Worm (Caenorhabditis elegans) whole organism, L4 larva: Measurements from ENCODE around the gene cut-5.

Source experiments
- F37D6.2 ChIP-seq: sonication (generic microtip); optimal IDR thresholded peaks from 2 replicates; lab custom pipeline; 2016; ENCODE audit warnings: mild to moderate bottlenecking, missing genetic modification characterization, missing compliant biosample characterization
- F44E2.7 ChIP-seq: fragments of 200-800 bp; sonication (Bioruptor generic); IDR thresholded peaks from 2 replicates; pipeline ENCODE4 v2.1.2; 2022; ENCODE audit warnings: missing genetic modification characterization, missing compliant biosample characterization
- F49E8.2 ChIP-seq: sonication (generic microtip); optimal IDR thresholded peaks from 2 replicates; lab custom pipeline; 2016; ENCODE audit warnings: missing compliant biosample characterization, mild to moderate bottlenecking, missing genetic modification characterization, borderline replicate concordance
- R02D3.7 ChIP-seq: fragments of 150-350 bp; sonication (generic microtip); optimal IDR thresholded peaks from 3 replicates; lab custom pipeline; 2014; ENCODE audit warnings: missing biosample characterization, missing genetic modification characterization
- T20F7.1 ChIP-seq: fragments of 200-800 bp; sonication (Bioruptor generic); optimal IDR thresholded peaks from 2 replicates; lab custom pipeline; 2018; ENCODE audit warnings: mild to moderate bottlenecking, missing genetic modification characterization, missing compliant biosample characterization
- Y105C5A.15 ChIP-seq: fragments of 200-800 bp; sonication (Bioruptor generic); IDR thresholded peaks from 2 replicates; pipeline ENCODE4 v1.3.6; 2022; ENCODE audit warnings: missing genetic modification characterization, missing compliant biosample characterization
- ZK546.5 ChIP-seq, 2 experiments: sonication (generic microtip); optimal IDR thresholded peaks; 2 replicates each; lab custom pipeline; 2017; ENCODE audit warnings: missing biosample characterization in 2 of 2, missing genetic modification characterization in 2 of 2
- aha-1 ChIP-seq: fragments of 150-350 bp; peaks from one replicate; lab custom pipeline; 2014; ENCODE audit warnings: missing biosample characterization, missing genetic modification characterization
- ceh-20 ChIP-seq: fragments of 200-800 bp; sonication (Bioruptor generic); IDR thresholded peaks from 2 replicates; pipeline ENCODE4 v1.3.6; 2022; ENCODE audit warnings: missing genetic modification reagents, missing genetic modification characterization, missing compliant biosample characterization
- ceh-28 ChIP-seq: fragments of 150-350 bp; optimal IDR thresholded peaks from 2 replicates; lab custom pipeline; 2014; ENCODE audit warnings: missing biosample characterization, missing genetic modification reagents, missing genetic modification characterization
- ces-1 ChIP-seq: fragments of 150-350 bp; sonication (generic microtip); optimal IDR thresholded peaks from 4 replicates; lab custom pipeline; 2014; ENCODE audit warnings: missing biosample characterization, missing genetic modification reagents, missing genetic modification characterization
- cey-2 ChIP-seq: sonication (generic microtip); optimal IDR thresholded peaks from 3 replicates; lab custom pipeline; 2017; ENCODE audit warnings: missing genetic modification characterization, mild to moderate bottlenecking, missing compliant biosample characterization, antibody characterized with exemption, borderline replicate concordance; ENCODE audit not compliant: insufficient read depth
- daf-16 ChIP-seq, 3 experiments: sonication (generic microtip); optimal IDR thresholded peaks; 2 replicates each; lab custom pipeline; 2016 to 2017; ENCODE audit warnings: missing genetic modification characterization in 3 of 3, missing genetic modification reagents in 3 of 3, mild to moderate bottlenecking in 2 of 3, missing compliant biosample characterization in 2 of 3, missing biosample characterization in 1 of 3, moderate library complexity in 1 of 3
- daf-8 ChIP-seq: fragments of 200-800 bp; sonication (Bioruptor generic); IDR thresholded peaks from 2 replicates; pipeline ENCODE4 v1.3.6; 2022; ENCODE audit warnings: missing genetic modification characterization, missing compliant biosample characterization
- dmd-6 ChIP-seq: fragments of 200-800 bp; sonication (Bioruptor generic); IDR thresholded peaks from 2 replicates; pipeline ENCODE4 v1.3.6; 2022; ENCODE audit warnings: missing genetic modification reagents, missing genetic modification characterization, missing compliant biosample characterization
- dmd-9 ChIP-seq: fragments of 200-800 bp; sonication (Bioruptor generic); IDR thresholded peaks from 2 replicates; pipeline ENCODE4 v1.3.6; 2022; ENCODE audit warnings: missing genetic modification reagents, missing genetic modification characterization, missing compliant biosample characterization
- dpl-1 ChIP-seq: fragments of 150-350 bp; optimal IDR thresholded peaks from 2 replicates; lab custom pipeline; 2014; ENCODE audit warnings: missing biosample characterization, missing genetic modification reagents, missing genetic modification characterization
- dve-1 ChIP-seq: sonication (generic microtip); optimal IDR thresholded peaks from 2 replicates; lab custom pipeline; 2017; ENCODE audit warnings: antibody characterized with exemption, mild to moderate bottlenecking, missing genetic modification characterization, missing compliant biosample characterization; ENCODE audit not compliant: insufficient read depth
- hlh-11 ChIP-seq: fragments of 200-800 bp; sonication (Bioruptor generic); optimal IDR thresholded peaks from 2 replicates; lab custom pipeline; 2018; ENCODE audit warnings: mild to moderate bottlenecking, missing genetic modification characterization, missing compliant biosample characterization
- hlh-30 ChIP-seq: sonication (generic microtip); optimal IDR thresholded peaks from 2 replicates; lab custom pipeline; 2017; ENCODE audit warnings: antibody characterized with exemption, mild to moderate bottlenecking, missing genetic modification characterization, missing compliant biosample characterization; ENCODE audit not compliant: insufficient read depth
- lin-29 ChIP-seq: fragments of 200-800 bp; sonication (Bioruptor generic); IDR thresholded peaks from 2 replicates; pipeline ENCODE4 v1.3.6; 2022; ENCODE audit warnings: missing genetic modification reagents, missing genetic modification characterization, missing compliant biosample characterization
- lsy-2 ChIP-seq, 2 experiments: fragments of 150-350 bp in 1 of 2; sonication (generic microtip) in 1 of 2; optimal IDR thresholded peaks; 2 replicates each; lab custom pipeline; 2014 to 2017; ENCODE audit warnings: missing biosample characterization in 2 of 2, missing genetic modification characterization in 2 of 2
- madf-5 ChIP-seq, 2 experiments: fragments of 200-800 bp; sonication (Bioruptor generic); IDR thresholded peaks; 2 replicates each; pipeline ENCODE4 v1.3.6; 2022; ENCODE audit warnings: missing compliant biosample characterization in 2 of 2, missing genetic modification characterization in 2 of 2
- mdl-1 ChIP-seq, 2 experiments: fragments of 150-350 bp in 1 of 2; sonication (generic microtip) in 1 of 2; optimal IDR thresholded peaks; 2 replicates each; lab custom pipeline; 2014 to 2017; ENCODE audit warnings: missing biosample characterization in 2 of 2, missing genetic modification characterization in 2 of 2
- mep-1 ChIP-seq: fragments of 150-350 bp; sonication (generic microtip); optimal IDR thresholded peaks from 3 replicates; lab custom pipeline; 2014; ENCODE audit warnings: missing biosample characterization, missing genetic modification characterization
- mes-2 ChIP-seq: sonication (generic microtip); optimal IDR thresholded peaks from 2 replicates; lab custom pipeline; 2016; ENCODE audit warnings: missing genotype, mild to moderate bottlenecking, missing genetic modification characterization, missing compliant biosample characterization; ENCODE audit not compliant: poor library complexity, severe bottlenecking
- nhr-10 ChIP-seq: fragments of 150-350 bp; optimal IDR thresholded peaks from 2 replicates; lab custom pipeline; 2014; ENCODE audit warnings: missing biosample characterization, missing genetic modification characterization
- nhr-102 ChIP-seq: sonication (generic microtip); optimal IDR thresholded peaks from 2 replicates; lab custom pipeline; 2016; ENCODE audit warnings: mild to moderate bottlenecking, missing genetic modification characterization, moderate library complexity, missing compliant biosample characterization
- nhr-11 ChIP-seq: fragments of 150-350 bp; optimal IDR thresholded peaks from 2 replicates; lab custom pipeline; 2014; ENCODE audit warnings: missing biosample characterization, missing genetic modification characterization
- nhr-25 ChIP-seq: sonication (generic microtip); optimal IDR thresholded peaks from 2 replicates; lab custom pipeline; 2017; ENCODE audit warnings: missing genetic modification characterization, mild to moderate bottlenecking, missing compliant biosample characterization, antibody characterized with exemption, moderate library complexity, borderline replicate concordance; ENCODE audit not compliant: insufficient read depth
- nhr-28 ChIP-seq: fragments of 150-350 bp; optimal IDR thresholded peaks from 2 replicates; lab custom pipeline; 2014; ENCODE audit warnings: missing biosample characterization, missing genetic modification characterization
- nhr-41 ChIP-seq: fragments of 200-800 bp; sonication (Bioruptor generic); IDR thresholded peaks from 2 replicates; pipeline ENCODE4 v1.3.6; 2022; ENCODE audit warnings: missing genetic modification reagents, missing genetic modification characterization, missing compliant biosample characterization
- nhr-42 ChIP-seq: fragments of 200-800 bp; sonication (Bioruptor generic); IDR thresholded peaks from 2 replicates; pipeline ENCODE4 v1.3.6; 2022; ENCODE audit warnings: missing genetic modification characterization, missing compliant biosample characterization
- nhr-48 ChIP-seq: sonication (generic microtip); optimal IDR thresholded peaks from 2 replicates; lab custom pipeline; 2016; ENCODE audit warnings: mild to moderate bottlenecking, missing genetic modification characterization, missing compliant biosample characterization
- nhr-6 ChIP-seq: fragments of 150-350 bp; optimal IDR thresholded peaks from 2 replicates; lab custom pipeline; 2014; ENCODE audit warnings: missing biosample characterization, missing genetic modification characterization
- nhr-77 ChIP-seq: fragments of 150-350 bp; optimal IDR thresholded peaks from 2 replicates; lab custom pipeline; 2014; ENCODE audit warnings: missing biosample characterization, missing genetic modification characterization
- pqm-1 ChIP-seq: sonication (generic microtip); optimal IDR thresholded peaks from 2 replicates; lab custom pipeline; 2017; ENCODE audit warnings: missing biosample characterization, missing genetic modification characterization
- saeg-2 ChIP-seq: fragments of 200-800 bp; sonication (Bioruptor generic); IDR thresholded peaks from 2 replicates; pipeline ENCODE4 v1.3.6; 2022; ENCODE audit warnings: missing genetic modification reagents, missing genetic modification characterization, missing compliant biosample characterization
- snpc-4 ChIP-seq: fragments of 150-350 bp; optimal IDR thresholded peaks from 2 replicates; lab custom pipeline; 2014; ENCODE audit warnings: missing biosample characterization, missing genetic modification characterization
- spr-1 ChIP-seq: sonication (generic microtip); optimal IDR thresholded peaks from 2 replicates; lab custom pipeline; 2016; ENCODE audit warnings: mild to moderate bottlenecking, missing genetic modification characterization, missing compliant biosample characterization
- tag-97 ChIP-seq: fragments of 200-800 bp; sonication (Bioruptor generic); IDR thresholded peaks from 2 replicates; pipeline ENCODE4 v1.3.6; 2022; ENCODE audit warnings: missing genetic modification characterization, missing compliant biosample characterization
- unc-62 ChIP-seq, 3 experiments: fragments of 150-350 bp in 1 of 3; sonication (generic microtip); optimal IDR thresholded peaks in 2 of 3; peaks in 1 of 3; 1 replicate in 1 of 3; 2 replicates in 2 of 3; lab custom pipeline; 2014 to 2017; ENCODE audit warnings: missing biosample characterization in 3 of 3, missing genetic modification characterization in 3 of 3, missing genetic modification reagents in 3 of 3, missing genotype in 1 of 3
- vab-7 ChIP-seq: fragments of 200-800 bp; sonication (Bioruptor generic); IDR thresholded peaks from 2 replicates; pipeline ENCODE4 v1.3.6; 2022; ENCODE audit warnings: missing genetic modification reagents, missing genetic modification characterization, missing compliant biosample characterization
- zip-2 ChIP-seq: fragments of 150-350 bp; optimal IDR thresholded peaks from 2 replicates; lab custom pipeline; 2014; ENCODE audit warnings: missing biosample characterization, missing genetic modification characterization
- ztf-7 ChIP-seq: fragments of 150-350 bp; optimal IDR thresholded peaks from 2 replicates; lab custom pipeline; 2014; ENCODE audit warnings: missing biosample characterization, missing genetic modification characterization

cut-5 gene

DNA sequence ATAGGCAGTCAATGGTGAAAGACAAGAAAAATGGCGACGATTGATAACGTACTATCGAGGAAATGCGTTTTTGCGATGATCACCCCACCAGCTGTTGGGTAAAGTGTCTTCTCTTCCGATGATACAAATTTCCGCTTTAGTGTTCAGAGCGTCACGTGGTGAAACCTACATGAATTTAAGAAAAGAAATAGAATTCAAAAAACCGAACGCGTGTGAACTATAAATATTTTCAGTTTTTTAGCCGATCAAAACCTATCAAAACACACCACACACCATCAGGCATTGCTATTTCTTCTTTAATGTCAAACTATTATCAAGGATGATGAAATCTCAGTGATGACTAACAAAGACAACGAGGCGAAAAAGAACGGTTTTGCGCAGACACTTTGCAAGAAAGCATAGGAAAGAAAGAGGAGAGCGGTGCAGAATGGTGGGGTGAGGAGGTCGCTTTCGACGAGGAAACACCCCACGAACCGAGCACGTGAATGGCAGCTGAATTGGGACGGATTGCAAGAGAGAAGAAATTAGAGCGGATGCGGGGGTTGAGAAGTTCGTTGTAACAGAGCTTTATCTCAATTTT is 5.9 kb downstream of the cut-5 start (continued):
- TF ChIP-seq dve-1 (tag; lab: Kevin White, UChicago) (peak; percentile 54), nhr-6 (tag; lab: Kevin White, UChicago) (peak; percentile 19), spr-1 (tag; lab: Kevin White, UChicago) (peak; percentile 12), vab-7 (no peak), daf-16 (GFP tag; optimal IDR thresholded peaks at IDR 0.05; lab: Kevin White, UChicago) (no peak), daf-16 (tag; optimal IDR thresholded peaks at IDR 0.05; lab: Kevin White, UChicago) (peak; percentile 17), mep-1 (tag; lab: Kevin White, UChicago) (peak; percentile 38), lsy-2 (tag; optimal IDR thresholded peaks at IDR 0.05; lab: Kevin White, UChicago) (peak in 1 of 2 experiments; percentile 14), Y105C5A.15 (no peak), F37D6.2 (no peak), ceh-28 (tag; lab: Kevin White, UChicago) (no peak), nhr-11 (tag; lab: Kevin White, UChicago) (peak; percentile 46), ces-1 (GFP tag; lab: Kevin White, UChicago) (no peak), nhr-10 (no peak), unc-62 (GFP tag; optimal IDR thresholded peaks at IDR 0.05 in 1 of 2; lab: Kevin White, UChicago) (peak in 1 of 2 experiments; percentile 38), unc-62 (tag; optimal IDR thresholded peaks at IDR 0.05; lab: Kevin White, UChicago) (no peak)

DNA sequence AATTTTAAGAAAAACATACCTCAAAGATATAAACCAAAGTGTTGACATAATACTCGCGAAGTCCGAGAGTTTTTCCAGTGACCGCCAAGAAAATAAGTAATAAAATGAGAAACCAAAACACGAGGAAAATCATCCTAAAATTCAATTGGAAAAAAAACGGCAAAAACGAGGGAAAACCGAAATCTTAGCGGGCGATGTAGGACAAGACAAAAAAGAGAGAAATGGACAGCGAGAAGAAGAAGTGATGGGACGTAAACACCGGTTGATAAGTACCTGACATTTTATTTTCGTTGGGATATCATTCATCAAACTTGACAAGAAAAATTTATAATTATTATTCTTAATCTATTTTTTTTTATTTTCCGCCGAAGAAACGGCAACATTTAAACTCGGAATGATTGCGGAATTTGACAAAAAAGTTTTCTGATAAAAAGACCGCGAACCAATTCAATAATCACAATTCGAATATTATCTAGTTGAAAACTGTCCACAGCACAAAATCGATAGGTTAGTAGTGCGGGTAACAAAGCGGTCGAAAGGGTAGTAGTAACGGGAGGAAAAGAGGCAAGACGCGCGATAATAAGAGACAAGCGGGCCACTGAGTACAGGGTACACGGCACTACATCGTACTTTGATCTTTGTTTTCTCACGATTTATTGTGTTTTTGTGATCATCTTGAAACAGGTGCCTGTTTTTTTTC is 10.5 kb downstream of the cut-5 start, which contains the start of gene acl-5:
TSS of gene acl-5 (minus strand) at position 134 of the 700 bp plus-strand sequence.
- TF ChIP-seq mdl-1 (tag; optimal IDR thresholded peaks at IDR 0.05; lab: Kevin White, UChicago), result no peak
- TF ChIP-seq zip-2 (tag; lab: Kevin White, UChicago), result no peak
- TF ChIP-seq hlh-30 (tag; lab: Kevin White, UChicago), result no peak
- no peak for TF ChIP-seq dmd-9 (GFP tag; lab: Robert Waterston, UW)
- TF ChIP-seq nhr-28, result peak; percentile 27
- no peak for TF ChIP-seq mep-1 (tag; lab: Kevin White, UChicago)
- no peak for TF ChIP-seq ztf-7
- TF ChIP-seq madf-5 (GFP tag; IDR thresholded peaks at IDR 0.05; lab: Robert Waterston, UW), result no peak
- TF ChIP-seq F44E2.7 (GFP tag; lab: Robert Waterston, UW), result no peak
- TF ChIP-seq nhr-48 (tag; lab: Kevin White, UChicago), result no peak
- TF ChIP-seq pqm-1, result peak; percentile 21
- TF ChIP-seq daf-16 (GFP tag; optimal IDR thresholded peaks at IDR 0.05; lab: Kevin White, UChicago), result peak in 1 of 2 experiments; percentile 24
- peak; percentile 52 for TF ChIP-seq daf-16 (tag; optimal IDR thresholded peaks at IDR 0.05; lab: Kevin White, UChicago)
- no peak for TF ChIP-seq unc-62 (GFP tag; optimal IDR thresholded peaks at IDR 0.05 in 1 of 2; lab: Kevin White, UChicago)
- no peak for TF ChIP-seq unc-62 (tag; optimal IDR thresholded peaks at IDR 0.05; lab: Kevin White, UChicago)
- TF ChIP-seq nhr-102, result no peak
- no peak for TF ChIP-seq nhr-77 (tag; lab: Kevin White, UChicago)
- peak; percentile 52 for TF ChIP-seq hlh-11 (tag; lab: Kevin White, UChicago)
- TF ChIP-seq ceh-20, result no peak
- TF ChIP-seq mes-2 (tag; lab: Kevin White, UChicago), result peak; percentile 10
- no peak for TF ChIP-seq nhr-10
- TF ChIP-seq aha-1, result peak; percentile 83
- no peak for TF ChIP-seq saeg-2 (GFP tag; lab: Robert Waterston, UW)
- TF ChIP-seq nhr-42 (GFP tag; lab: Robert Waterston, UW), result no peak
- TF ChIP-seq nhr-25 (tag; lab: Kevin White, UChicago), result no peak
- no peak for TF ChIP-seq nhr-11 (tag; lab: Kevin White, UChicago)
- TF ChIP-seq ZK546.5 (tag; optimal IDR thresholded peaks at IDR 0.05; lab: Kevin White, UChicago), result no peak
- peak; percentile 25 for TF ChIP-seq dmd-6 (GFP tag; lab: Robert Waterston, UW)
- TF ChIP-seq snpc-4 (tag; lab: Kevin White, UChicago), result no peak
- TF ChIP-seq tag-97 (GFP tag; lab: Robert Waterston, UW), result no peak
- no peak for TF ChIP-seq nhr-41
- no peak for TF ChIP-seq T20F7.1 (GFP tag; lab: Kevin White, UChicago)
- TF ChIP-seq lin-29 (GFP tag; lab: Robert Waterston, UW), result no peak
- TF ChIP-seq cey-2, result no peak
- TF ChIP-seq R02D3.7 (tag; lab: Kevin White, UChicago), result no peak
- no peak for TF ChIP-seq F49E8.2 (tag; lab: Kevin White, UChicago)
- no peak for TF ChIP-seq dpl-1 (GFP tag; lab: Kevin White, UChicago)
- no peak for TF ChIP-seq F37D6.2
- no peak for TF ChIP-seq daf-8
